Worm (Caenorhabditis elegans) whole organism, L1 larva: Measurements from ENCODE around the gene H32C10.1.
A peak's percentile ranks its signal among the peaks of the same experiment; 100 is the strongest.

Experiments used
- blmp-1 ChIP-seq: fragments of 150-350 bp; optimal IDR thresholded peaks from 2 replicates; lab custom pipeline; 2014; ENCODE audit warnings: missing biosample characterization, missing genetic modification characterization
- ceh-63 ChIP-seq: fragments of 200-800 bp; sonication (Bioruptor generic); optimal IDR thresholded peaks from 2 replicates; lab custom pipeline; 2018; ENCODE audit warnings: mild to moderate bottlenecking, missing genetic modification characterization, missing compliant biosample characterization
- elt-2 ChIP-seq: sonication (generic microtip); optimal IDR thresholded peaks from 2 replicates; lab custom pipeline; 2016; ENCODE audit warnings: missing genetic modification characterization, mild to moderate bottlenecking, inconsistent platforms, missing compliant biosample characterization, missing genetic modification reagents
- snpc-4 ChIP-seq: fragments of 150-350 bp; optimal IDR thresholded peaks from 2 replicates; lab custom pipeline; 2014; ENCODE audit warnings: missing biosample characterization, missing genetic modification characterization
- sup-37 ChIP-seq: fragments of 200-800 bp; sonication (Bioruptor generic); optimal IDR thresholded peaks from 2 replicates; lab custom pipeline; 2018; ENCODE audit warnings: mild to moderate bottlenecking, missing genetic modification characterization, missing compliant biosample characterization

ce11 chrIV:5885180-5885887, 48.8 kb upstream of the H32C10.1 start, which contains the start of gene glf-1:
- TF ChIP-seq blmp-1 (peak; percentile 91), elt-2 (tag; lab: Kevin White, UChicago) (no peak), snpc-4 (no peak), sup-37 (GFP tag; lab: Kevin White, UChicago) (no peak), ceh-63 (GFP tag; lab: Kevin White, UChicago) (no peak)
